Worm (Caenorhabditis elegans) whole organism, early embryonic: ENCODE results near the gene cmk-1.

Experiments used
- B0310.2 ChIP-seq: sonication (generic microtip); optimal IDR thresholded peaks from 2 replicates; lab custom pipeline; 2016; ENCODE audit warnings: mild to moderate bottlenecking, missing genetic modification characterization, missing compliant biosample characterization
- aly-1 ChIP-seq: sonication (generic microtip); optimal IDR thresholded peaks from 2 replicates; lab custom pipeline; 2016; ENCODE audit warnings: missing genetic modification characterization, missing compliant biosample characterization
- ama-1 ChIP-seq: fragments of 150-350 bp; optimal IDR thresholded peaks from 2 replicates; lab custom pipeline; 2014
- ceh-13 ChIP-seq: fragments of 200-800 bp; sonication (Bioruptor generic); optimal IDR thresholded peaks from 2 replicates; lab custom pipeline; 2018; ENCODE audit warnings: mild to moderate bottlenecking, missing genetic modification characterization, missing compliant biosample characterization
- ceh-36 ChIP-seq: sonication (generic microtip); optimal IDR thresholded peaks from 2 replicates; lab custom pipeline; 2016; ENCODE audit warnings: missing genetic modification characterization, inconsistent platforms, missing compliant biosample characterization
- ets-7 ChIP-seq: sonication (generic microtip); optimal IDR thresholded peaks from 2 replicates; lab custom pipeline; 2016; ENCODE audit warnings: missing genotype, missing genetic modification characterization, missing compliant biosample characterization
- flt-1 ChIP-seq: fragments of 200-800 bp; sonication (Bioruptor generic); IDR thresholded peaks from 2 replicates; pipeline ENCODE4 v1.3.6; 2022; ENCODE audit warnings: missing genetic modification characterization, missing compliant biosample characterization
- hmg-4 ChIP-seq: fragments of 200-800 bp; sonication (Bioruptor generic); optimal IDR thresholded peaks from 2 replicates; lab custom pipeline; 2018; ENCODE audit warnings: mild to moderate bottlenecking, missing genetic modification characterization, missing compliant biosample characterization
- hnd-1 ChIP-seq: sonication (generic microtip); optimal IDR thresholded peaks from 2 replicates; lab custom pipeline; 2016; ENCODE audit warnings: missing genetic modification characterization, missing compliant biosample characterization
- pes-1 ChIP-seq: fragments of 200-800 bp; sonication (Bioruptor generic); IDR thresholded peaks from 2 replicates; pipeline ENCODE4 v1.3.6; 2022; ENCODE audit warnings: missing genetic modification reagents, missing genetic modification characterization, missing compliant biosample characterization
- scrt-1 ChIP-seq: fragments of 200-800 bp; sonication (Bioruptor generic); IDR thresholded peaks from 2 replicates; pipeline ENCODE4 v1.3.6; 2022; ENCODE audit warnings: missing genetic modification characterization, missing compliant biosample characterization
- sea-1 ChIP-seq: fragments of 200-800 bp; sonication (Bioruptor generic); conservative IDR thresholded peaks from 2 replicates; pipeline ENCODE4 v1.3.6; 2022; ENCODE audit warnings: missing genetic modification characterization, missing compliant biosample characterization
- tbx-37 ChIP-seq: fragments of 200-800 bp; sonication (Bioruptor generic); conservative IDR thresholded peaks from 2 replicates; pipeline ENCODE4 v1.3.6; 2022; ENCODE audit warnings: missing genetic modification reagents, missing genetic modification characterization, missing compliant biosample characterization
- tra-4 ChIP-seq: sonication (generic microtip); optimal IDR thresholded peaks from 2 replicates; lab custom pipeline; 2017; ENCODE audit warnings: missing genetic modification characterization, missing compliant biosample characterization

- TF ChIP-seq ama-1 (lab: Kevin White, UChicago) (no peak), B0310.2 (tag; lab: Kevin White, UChicago) (no peak), ceh-13 (GFP tag; lab: Kevin White, UChicago) (no peak), ceh-36 (tag; lab: Kevin White, UChicago) (no peak), scrt-1 (GFP tag; lab: Robert Waterston, UW) (no peak), ets-7 (tag; lab: Kevin White, UChicago) (no peak), hnd-1 (tag; lab: Kevin White, UChicago) (no peak), sea-1 (no peak), flt-1 (GFP tag; lab: Robert Waterston, UW) (no peak), tbx-37 (GFP tag; lab: Robert Waterston, UW) (no peak), aly-1 (no peak), tra-4 (tag; lab: Kevin White, UChicago) (no peak), pes-1 (GFP tag; lab: Robert Waterston, UW) (no peak), hmg-4 (no peak)
These were observed 1.5 kb downstream of the cmk-1 start for ce11 chrIV:1825789-1826188.
